Worm (Caenorhabditis elegans): Measurements from ENCODE around the gene F08F8.10.

DNA sequence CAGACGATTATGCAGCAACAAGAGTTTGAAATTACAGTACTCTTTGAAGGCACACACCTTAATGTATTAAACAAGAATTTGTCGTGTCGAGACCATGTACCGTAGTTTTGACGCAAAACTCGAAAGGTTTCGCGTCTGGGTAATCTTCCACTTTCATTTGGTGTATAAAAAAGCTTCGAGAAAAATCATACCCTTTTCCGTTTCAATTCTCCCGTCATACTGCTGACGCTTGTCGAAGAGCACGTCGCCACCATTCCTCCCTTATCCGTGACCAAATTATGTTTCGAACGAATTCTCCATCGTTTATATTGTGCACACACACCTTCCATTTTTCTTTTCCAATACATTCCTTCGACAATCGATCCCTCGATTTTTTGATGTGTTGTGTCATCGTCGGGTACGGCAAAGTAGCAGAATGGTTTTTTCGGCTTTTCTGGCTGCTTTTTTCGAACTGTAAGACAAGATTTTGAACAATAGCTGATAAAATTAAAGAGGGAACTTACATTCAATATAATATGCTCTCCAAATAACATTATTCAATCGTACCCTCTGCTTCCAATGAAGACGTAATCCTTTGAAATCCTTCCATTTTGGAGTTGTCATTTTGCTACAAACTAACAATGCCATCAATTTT lies 16.7 kb upstream of the F08F8.10 start:
- TF ChIP-seq sptf-1 (tag; optimal IDR thresholded peaks at IDR 0.05) (no peak), nhr-28 (tag; optimal IDR thresholded peaks at IDR 0.05) (no peak), Y116A8C.19 (tag; optimal IDR thresholded peaks at IDR 0.05; ENCODE audit: borderline replicate concordance) (no peak)
